Fruit fly (Drosophila melanogaster): ENCODE data around the gene Dhc62B.

Gene Dhc62B

dm6 chr3L:1730160-1730595, 41.4 kb downstream of the Dhc62B start:
- TF ChIP-seq CG8478 (optimal IDR thresholded peaks at IDR 0.05) (no peak), Dll (optimal IDR thresholded peaks at IDR 0.05) (no peak)

DNA sequence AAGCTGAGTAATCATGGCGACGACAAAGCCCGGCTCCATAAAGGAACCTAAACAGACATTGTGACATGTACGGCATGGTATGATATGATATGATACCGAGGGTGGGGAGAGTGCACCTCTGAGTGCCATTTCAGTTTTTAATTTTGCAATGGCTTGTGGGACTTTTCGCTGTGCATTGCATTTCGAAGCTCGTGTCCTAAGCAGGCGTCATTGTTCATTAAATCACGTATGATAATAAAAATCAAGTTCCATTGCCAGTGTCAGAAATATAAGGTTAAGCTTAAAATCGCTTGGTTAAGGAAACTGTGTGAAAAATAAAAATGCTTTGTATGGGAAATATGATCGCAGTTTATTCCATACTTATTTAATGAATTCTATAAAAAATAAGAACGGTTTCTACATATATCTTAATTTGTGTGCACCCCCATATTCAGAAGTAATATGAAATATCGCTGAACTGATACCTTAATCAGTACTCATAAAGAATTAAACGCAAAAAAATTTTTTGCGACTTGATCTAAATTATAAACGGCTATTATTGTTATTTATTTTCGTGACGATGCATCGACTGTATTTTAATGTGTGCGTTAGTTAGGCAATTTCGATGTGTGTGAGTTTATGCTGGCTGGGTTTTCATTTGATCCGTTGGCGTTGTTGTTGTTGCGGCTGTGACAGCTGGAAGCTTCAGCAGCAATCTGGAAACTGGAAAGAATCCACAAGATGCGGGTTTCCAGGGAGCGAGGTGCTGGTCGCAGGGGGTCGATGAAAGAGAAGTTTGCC, 42.0 kb downstream of the Dhc62B start:
- TF ChIP-seq Dll (optimal IDR thresholded peaks at IDR 0.05) (no peak), psq (optimal IDR thresholded peaks at IDR 0.05) (no peak), pan (optimal IDR thresholded peaks at IDR 0.05) (no peak), usp (GFP tag; optimal IDR thresholded peaks at IDR 0.05) (no peak), EcR (GFP tag; optimal IDR thresholded peaks at IDR 0.05) (no peak), CG8478 (optimal IDR thresholded peaks at IDR 0.05) (no peak)

- no peak for TF ChIP-seq CG8478 (optimal IDR thresholded peaks at IDR 0.05)
- TF ChIP-seq pan (optimal IDR thresholded peaks at IDR 0.05) = no peak
- TF ChIP-seq psq (optimal IDR thresholded peaks at IDR 0.05) = no peak
- TF ChIP-seq Dll (optimal IDR thresholded peaks at IDR 0.05) = no peak
- TF ChIP-seq EcR (GFP tag; optimal IDR thresholded peaks at IDR 0.05) = no peak
- TF ChIP-seq usp (GFP tag; optimal IDR thresholded peaks at IDR 0.05) = no peak
Measured at dm6 chr3L:1727431-1727830, 44.1 kb downstream of the Dhc62B start.

- TF ChIP-seq usp (GFP tag; optimal IDR thresholded peaks at IDR 0.05) (no peak), Dll (optimal IDR thresholded peaks at IDR 0.05) (no peak), psq (optimal IDR thresholded peaks at IDR 0.05) (no peak), pan (optimal IDR thresholded peaks at IDR 0.05) (no peak), EcR (GFP tag; optimal IDR thresholded peaks at IDR 0.05) (no peak), CG8478 (optimal IDR thresholded peaks at IDR 0.05) (no peak)
Measured at dm6 chr3L:1726747-1727146, 44.8 kb downstream of the Dhc62B start.

DNA sequence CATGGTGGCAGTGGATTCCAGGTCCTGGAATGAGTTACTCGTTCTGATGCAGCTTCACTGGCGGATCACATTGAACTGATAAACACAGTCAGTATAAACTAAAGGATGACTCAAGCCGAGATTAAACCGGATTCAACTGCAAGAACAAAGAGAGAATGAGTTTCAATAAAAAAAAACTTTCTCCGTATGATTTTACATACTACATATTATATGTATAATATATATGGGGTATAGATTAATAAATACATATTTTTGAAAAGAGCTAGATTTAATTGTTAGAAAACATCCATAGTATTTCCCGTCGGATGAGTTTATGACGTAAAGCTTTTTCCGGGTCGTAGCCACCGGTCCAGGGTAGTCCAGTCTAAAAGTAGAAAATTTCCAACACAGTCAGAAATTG, 47.5 kb downstream of the Dhc62B start, which contains the start of gene CG12035:
CG12035 (plus strand) TSS at position 301 of the 400 bp plus-strand sequence.
- no peak for TF ChIP-seq EcR (GFP tag; optimal IDR thresholded peaks at IDR 0.05)
- TF ChIP-seq usp (GFP tag; optimal IDR thresholded peaks at IDR 0.05) = no peak
- TF ChIP-seq psq (optimal IDR thresholded peaks at IDR 0.05) = no peak
- TF ChIP-seq Dll (optimal IDR thresholded peaks at IDR 0.05) = no peak
- TF ChIP-seq pan (optimal IDR thresholded peaks at IDR 0.05) = no peak

DNA sequence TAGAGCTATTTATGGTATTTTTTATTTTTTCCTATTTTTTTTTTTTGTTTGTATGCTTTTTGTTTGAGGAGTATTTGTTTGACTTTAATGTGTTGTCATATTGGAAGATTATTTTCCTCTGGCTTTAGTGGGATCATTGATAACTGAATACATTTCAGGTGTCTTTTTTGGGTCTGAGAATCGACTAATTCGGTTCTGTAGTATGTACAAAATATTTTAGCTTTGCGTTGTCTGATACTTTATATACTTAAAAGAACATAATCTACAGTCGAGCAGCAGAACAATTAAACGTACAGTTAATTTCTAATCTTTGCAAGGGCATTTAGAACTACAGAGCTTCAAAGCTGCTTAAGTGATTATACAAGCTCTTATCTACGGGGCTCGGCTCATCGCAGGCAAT, 48.5 kb downstream of the Dhc62B start, which contains the start of gene CG18171:
CG18171 (minus strand) TSS at position 101 of the 400 bp plus-strand sequence.
- TF ChIP-seq psq (optimal IDR thresholded peaks at IDR 0.05) = no peak
- TF ChIP-seq EcR (GFP tag; optimal IDR thresholded peaks at IDR 0.05) = no peak
- no peak for TF ChIP-seq pan (optimal IDR thresholded peaks at IDR 0.05)
- no peak for TF ChIP-seq Dll (optimal IDR thresholded peaks at IDR 0.05)
- TF ChIP-seq CG8478 (optimal IDR thresholded peaks at IDR 0.05) = no peak
- TF ChIP-seq usp (GFP tag; optimal IDR thresholded peaks at IDR 0.05) = no peak

dm6 chr3L:1711218-1711617, 60.3 kb downstream of the Dhc62B start:
- TF ChIP-seq EcR (GFP tag; optimal IDR thresholded peaks at IDR 0.05) (no peak), Dll (optimal IDR thresholded peaks at IDR 0.05) (no peak), psq (optimal IDR thresholded peaks at IDR 0.05) (no peak), usp (GFP tag; optimal IDR thresholded peaks at IDR 0.05) (no peak), pan (optimal IDR thresholded peaks at IDR 0.05) (no peak), CG8478 (optimal IDR thresholded peaks at IDR 0.05) (no peak)

DNA sequence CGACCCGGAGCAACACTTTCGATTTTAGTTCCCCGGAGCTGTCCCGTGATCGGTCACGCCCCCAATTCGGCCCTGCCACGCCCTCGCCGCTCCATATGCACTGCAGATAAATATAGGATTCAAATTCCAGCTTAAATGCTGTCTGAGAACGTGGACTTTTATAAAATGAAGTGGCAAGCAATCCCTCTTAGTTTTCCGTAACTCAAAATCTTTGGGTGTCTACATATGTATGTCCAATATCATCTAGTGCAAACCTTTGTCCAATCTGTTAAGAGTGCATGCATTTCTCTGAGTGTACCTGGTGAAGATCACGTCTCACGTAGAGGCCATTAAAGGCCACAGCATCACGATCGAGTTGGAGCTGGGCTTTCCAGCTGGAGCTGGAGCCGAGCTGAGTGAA, 61.0 kb downstream of the Dhc62B start:
- TF ChIP-seq pan (optimal IDR thresholded peaks at IDR 0.05) = no peak
- no peak for TF ChIP-seq psq (optimal IDR thresholded peaks at IDR 0.05)
- no peak for TF ChIP-seq CG8478 (optimal IDR thresholded peaks at IDR 0.05)
- TF ChIP-seq Dll (optimal IDR thresholded peaks at IDR 0.05) = no peak
- no peak for TF ChIP-seq usp (GFP tag; optimal IDR thresholded peaks at IDR 0.05)
- no peak for TF ChIP-seq EcR (GFP tag; optimal IDR thresholded peaks at IDR 0.05)

Measured in whole organism.